Worm (Caenorhabditis elegans) whole organism, early embryonic: ENCODE data around the gene F16F9.4.

ENCODE experiments used
- F13C5.2 ChIP-seq: sonication (generic microtip); optimal IDR thresholded peaks from 2 replicates; lab custom pipeline; 2017; ENCODE audit warnings: mild to moderate bottlenecking, missing genetic modification characterization, inconsistent platforms, missing compliant biosample characterization
- aly-1 ChIP-seq: sonication (generic microtip); optimal IDR thresholded peaks from 2 replicates; lab custom pipeline; 2016; ENCODE audit warnings: missing genetic modification characterization, missing compliant biosample characterization
- ama-1 ChIP-seq: fragments of 150-350 bp; optimal IDR thresholded peaks from 2 replicates; lab custom pipeline; 2014
- flt-1 ChIP-seq: fragments of 200-800 bp; sonication (Bioruptor generic); IDR thresholded peaks from 2 replicates; pipeline ENCODE4 v1.3.6; 2022; ENCODE audit warnings: missing genetic modification characterization, missing compliant biosample characterization
- tbx-37 ChIP-seq: fragments of 200-800 bp; sonication (Bioruptor generic); conservative IDR thresholded peaks from 2 replicates; pipeline ENCODE4 v1.3.6; 2022; ENCODE audit warnings: missing genetic modification reagents, missing genetic modification characterization, missing compliant biosample characterization

DNA sequence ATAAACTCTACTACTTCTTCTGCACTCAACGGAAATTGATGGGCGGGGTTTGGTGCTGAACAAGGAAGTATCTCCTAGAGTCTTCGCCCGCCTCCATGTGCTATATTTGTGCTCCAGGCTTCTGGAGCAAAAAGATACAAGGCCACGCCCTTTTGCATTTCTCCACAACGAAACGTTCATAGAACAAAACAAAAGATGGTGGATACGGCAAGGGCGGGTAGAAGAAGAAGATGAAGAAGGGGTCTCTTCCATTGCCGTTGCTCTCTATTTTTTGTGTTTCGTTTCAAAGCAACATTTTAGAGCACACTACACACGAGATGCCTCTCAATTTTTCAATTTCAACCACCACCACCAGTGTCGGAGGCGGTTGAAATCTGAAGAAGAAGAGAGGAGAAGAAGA is 13.1 kb upstream of the F16F9.4 start:
- TF ChIP-seq tbx-37 (no peak), flt-1 (GFP tag; lab: Robert Waterston, UW) (no peak), ama-1 (lab: Kevin White, UChicago) (no peak), aly-1 (tag; lab: Kevin White, UChicago) (no peak), F13C5.2 (no peak)
